Worm (Caenorhabditis elegans) whole organism, young adult: ENCODE measurements around the gene Y39C12A.9.

ENCODE experiments used
- C17E4.6 ChIP-seq: fragments of 200-800 bp; sonication (Bioruptor generic); IDR thresholded peaks from 2 replicates; pipeline ENCODE4 v1.3.6; 2022; ENCODE audit warnings: missing genetic modification reagents, missing genetic modification characterization, missing compliant biosample characterization
- D2030.7 ChIP-seq: fragments of 200-800 bp; sonication (Bioruptor generic); IDR thresholded peaks from 2 replicates; pipeline ENCODE4 v1.3.6; 2022; ENCODE audit warnings: missing genetic modification reagents, missing genetic modification characterization, missing compliant biosample characterization
- F23B12.7 ChIP-seq: sonication (generic microtip); optimal IDR thresholded peaks from 2 replicates; lab custom pipeline; 2017; ENCODE audit warnings: missing genetic modification characterization, mild to moderate bottlenecking, missing compliant biosample characterization, antibody characterized with exemption, moderate library complexity; ENCODE audit not compliant: insufficient read depth
- F33H1.4 ChIP-seq: fragments of 200-800 bp; sonication (Bioruptor generic); IDR thresholded peaks from 2 replicates; pipeline ENCODE4 v1.3.6; 2022; ENCODE audit warnings: missing genetic modification reagents, missing genetic modification characterization, missing compliant biosample characterization
- F49E8.2 ChIP-seq: sonication (generic microtip); optimal IDR thresholded peaks from 3 replicates; lab custom pipeline; 2017; ENCODE audit warnings: missing genetic modification characterization, mild to moderate bottlenecking, missing compliant biosample characterization, antibody characterized with exemption, moderate library complexity; ENCODE audit not compliant: insufficient read depth
- K11D2.4 ChIP-seq: fragments of 200-800 bp; sonication (Bioruptor generic); IDR thresholded peaks from 2 replicates; pipeline ENCODE4 v1.3.6; 2022; ENCODE audit warnings: missing genetic modification reagents, missing genetic modification characterization, missing compliant biosample characterization
- K12H6.12 ChIP-seq: fragments of 200-800 bp; sonication (Bioruptor generic); optimal IDR thresholded peaks from 2 replicates; lab custom pipeline; 2018; ENCODE audit warnings: mild to moderate bottlenecking, missing genetic modification characterization, missing compliant biosample characterization
- Y53F4B.3 ChIP-seq: fragments of 200-800 bp; sonication (Bioruptor generic); IDR thresholded peaks from 2 replicates; pipeline ENCODE4 v1.3.6; 2022; ENCODE audit warnings: missing genetic modification reagents, missing genetic modification characterization, missing compliant biosample characterization
- Y53G8AR.9 ChIP-seq: fragments of 200-800 bp; sonication (Bioruptor generic); conservative IDR thresholded peaks from 2 replicates; pipeline ENCODE4 v1.3.6; 2022; ENCODE audit warnings: missing genetic modification reagents, missing genetic modification characterization, missing compliant biosample characterization
- Y56A3A.18 ChIP-seq: fragments of 200-800 bp; sonication (Bioruptor generic); IDR thresholded peaks from 2 replicates; pipeline ENCODE4 v1.3.6; 2022; ENCODE audit warnings: missing genetic modification reagents, missing genetic modification characterization, missing compliant biosample characterization
- Y79H2A.3 ChIP-seq: fragments of 200-800 bp; sonication (Bioruptor generic); conservative IDR thresholded peaks from 2 replicates; pipeline ENCODE4 v1.3.6; 2022; ENCODE audit warnings: missing genetic modification reagents, missing genetic modification characterization, missing compliant biosample characterization
- Y95B8A.8 ChIP-seq: fragments of 200-800 bp; sonication (Bioruptor generic); IDR thresholded peaks from 2 replicates; pipeline ENCODE4 v1.3.6; 2022; ENCODE audit warnings: missing genetic modification reagents, missing genetic modification characterization, missing compliant biosample characterization
- akir-1 ChIP-seq: fragments of 200-800 bp; sonication (Bioruptor generic); optimal IDR thresholded peaks from 2 replicates; lab custom pipeline; 2018; ENCODE audit warnings: mild to moderate bottlenecking, missing genetic modification characterization, moderate library complexity, missing compliant biosample characterization
- ama-1 ChIP-seq, 3 experiments: fragments of 150-350 bp in 1 of 3; sonication (generic microtip) in 2 of 3; optimal IDR thresholded peaks; 2 replicates each; lab custom pipeline; 2014 to 2018; ENCODE audit warnings: missing biosample characterization in 2 of 3, missing genetic modification characterization in 2 of 3, missing genetic modification reagents in 2 of 3
- aptf-3 ChIP-seq: fragments of 200-800 bp; sonication (Bioruptor generic); IDR thresholded peaks from 2 replicates; pipeline ENCODE4 v1.3.6; 2022; ENCODE audit warnings: missing genetic modification characterization, missing compliant biosample characterization
- attf-3 ChIP-seq: fragments of 200-800 bp; sonication (Bioruptor generic); conservative IDR thresholded peaks from 2 replicates; pipeline ENCODE4 v1.3.6; 2022; ENCODE audit warnings: missing genetic modification reagents, missing genetic modification characterization, missing compliant biosample characterization
- cebp-2 ChIP-seq: fragments of 200-800 bp; sonication (Bioruptor generic); IDR thresholded peaks from 2 replicates; pipeline ENCODE4 v1.3.6; 2022; ENCODE audit warnings: missing genetic modification characterization, missing compliant biosample characterization
- ceh-100 ChIP-seq: fragments of 200-800 bp; sonication (Bioruptor generic); IDR thresholded peaks from 2 replicates; pipeline ENCODE4 v1.3.6; 2022; ENCODE audit warnings: missing genetic modification reagents, missing genetic modification characterization, missing compliant biosample characterization
- ceh-27 ChIP-seq: fragments of 200-800 bp; sonication (Bioruptor generic); optimal IDR thresholded peaks from 2 replicates; lab custom pipeline; 2018; ENCODE audit warnings: mild to moderate bottlenecking, missing genetic modification characterization, moderate library complexity, missing compliant biosample characterization
- ceh-91 ChIP-seq: fragments of 200-800 bp; sonication (Bioruptor generic); IDR thresholded peaks from 2 replicates; pipeline ENCODE4 v1.3.6; 2022; ENCODE audit warnings: missing genetic modification reagents, missing genetic modification characterization, missing compliant biosample characterization
- dpl-1 ChIP-seq: fragments of 150-350 bp; optimal IDR thresholded peaks from 2 replicates; lab custom pipeline; 2014; ENCODE audit warnings: missing biosample characterization, missing genetic modification reagents, missing genetic modification characterization
- efl-1 ChIP-seq: fragments of 150-350 bp; optimal IDR thresholded peaks from 2 replicates; lab custom pipeline; 2014; ENCODE audit warnings: missing biosample characterization, missing genetic modification reagents, missing genetic modification characterization
- egl-18 ChIP-seq: fragments of 200-800 bp; sonication (Bioruptor generic); IDR thresholded peaks from 2 replicates; pipeline ENCODE4 v1.3.6; 2022; ENCODE audit warnings: missing genetic modification reagents, missing genetic modification characterization, missing compliant biosample characterization
- ekl-4 ChIP-seq: fragments of 200-800 bp; sonication (Bioruptor generic); IDR thresholded peaks from 2 replicates; pipeline ENCODE4 v1.3.6; 2022; ENCODE audit warnings: missing genetic modification reagents, missing genetic modification characterization, missing compliant biosample characterization
- ets-4 ChIP-seq: fragments of 200-800 bp; sonication (Bioruptor generic); optimal IDR thresholded peaks from 2 replicates; lab custom pipeline; 2018; ENCODE audit warnings: mild to moderate bottlenecking, missing genetic modification characterization, missing compliant biosample characterization
- him-1 ChIP-seq: sonication (generic microtip); optimal IDR thresholded peaks from 2 replicates; lab custom pipeline; 2016; ENCODE audit warnings: missing genotype, missing genetic modification reagents, missing genetic modification characterization, missing compliant biosample characterization
- hlh-26 ChIP-seq: fragments of 200-800 bp; sonication (Bioruptor generic); conservative IDR thresholded peaks from 2 replicates; pipeline ENCODE4 v1.3.6; 2022; ENCODE audit warnings: missing genetic modification reagents, missing genetic modification characterization, missing compliant biosample characterization
- hmg-1.2 ChIP-seq: fragments of 200-800 bp; sonication (Bioruptor generic); IDR thresholded peaks from 2 replicates; pipeline ENCODE4 v1.3.6; 2022; ENCODE audit warnings: missing genetic modification reagents, missing genetic modification characterization, missing compliant biosample characterization
- lag-1 ChIP-seq: fragments of 200-800 bp; sonication (Bioruptor generic); IDR thresholded peaks from 2 replicates; pipeline ENCODE4 v1.3.6; 2022; ENCODE audit warnings: missing genetic modification reagents, missing genetic modification characterization, missing compliant biosample characterization
- lin-54 ChIP-seq: fragments of 200-800 bp; sonication (Bioruptor generic); optimal IDR thresholded peaks from 2 replicates; lab custom pipeline; 2018; ENCODE audit warnings: mild to moderate bottlenecking, missing genetic modification characterization, missing compliant biosample characterization
- madf-3 ChIP-seq: fragments of 200-800 bp; sonication (Bioruptor generic); IDR thresholded peaks from 2 replicates; pipeline ENCODE4 v1.3.6; 2022; ENCODE audit warnings: missing genetic modification reagents, missing genetic modification characterization, missing compliant biosample characterization
- mxl-1 ChIP-seq: sonication (generic microtip); optimal IDR thresholded peaks from 2 replicates; lab custom pipeline; 2016; ENCODE audit warnings: missing genetic modification characterization, missing compliant biosample characterization
- nfyb-1 ChIP-seq: fragments of 200-800 bp; sonication (Bioruptor generic); IDR thresholded peaks from 2 replicates; pipeline ENCODE4 v1.3.6; 2022; ENCODE audit warnings: missing genetic modification reagents, missing genetic modification characterization, missing compliant biosample characterization
- pbrm-1 ChIP-seq: fragments of 200-800 bp; sonication (Bioruptor generic); IDR thresholded peaks from 2 replicates; pipeline ENCODE4 v1.3.6; 2022; ENCODE audit warnings: missing genetic modification reagents, missing genetic modification characterization, missing compliant biosample characterization
- repo-1 ChIP-seq: sonication (generic microtip); optimal IDR thresholded peaks from 2 replicates; lab custom pipeline; 2017; ENCODE audit warnings: mild to moderate bottlenecking, missing genetic modification characterization, missing compliant biosample characterization
- rpc-1 ChIP-seq, 2 experiments: fragments of 150-350 bp in 1 of 2; sonication (generic microtip) in 1 of 2; optimal IDR thresholded peaks; 2 replicates each; lab custom pipeline; 2014 to 2018; ENCODE audit warnings: missing biosample characterization in 1 of 2, missing genetic modification characterization in 1 of 2, missing genetic modification reagents in 1 of 2, missing genotype in 1 of 2
- sea-2 ChIP-seq: fragments of 200-800 bp; sonication (Bioruptor generic); IDR thresholded peaks from 2 replicates; pipeline ENCODE4 v1.3.6; 2022; ENCODE audit warnings: missing genetic modification characterization, missing compliant biosample characterization
- snpc-1.3 ChIP-seq: sonication (generic microtip); optimal IDR thresholded peaks from 2 replicates; lab custom pipeline; 2017; ENCODE audit warnings: missing genetic modification characterization, mild to moderate bottlenecking, missing compliant biosample characterization, antibody characterized with exemption, moderate library complexity, missing genotype, missing genetic modification reagents; ENCODE audit not compliant: insufficient read depth
- snpc-3.4 ChIP-seq: sonication (generic microtip); optimal IDR thresholded peaks from 2 replicates; lab custom pipeline; 2017; ENCODE audit warnings: missing genetic modification characterization, mild to moderate bottlenecking, missing compliant biosample characterization, antibody characterized with exemption, moderate library complexity, missing genotype, missing genetic modification reagents
- snpc-4 ChIP-seq, 5 experiments: fragments of 150-350 bp in 1 of 5; sonication (generic microtip) in 4 of 5; optimal IDR thresholded peaks; 2 replicates each; lab custom pipeline; 2014 to 2018; ENCODE audit warnings: missing genetic modification characterization in 5 of 5, missing biosample characterization in 3 of 5, antibody characterized with exemption in 2 of 5, mild to moderate bottlenecking in 2 of 5, missing compliant biosample characterization in 2 of 5, missing genotype in 2 of 5, moderate library complexity in 2 of 5, missing genetic modification reagents in 1 of 5
- tbx-9 ChIP-seq: sonication (generic microtip); optimal IDR thresholded peaks from 2 replicates; lab custom pipeline; 2016; ENCODE audit warnings: borderline replicate concordance, missing genetic modification characterization, inconsistent platforms, missing compliant biosample characterization
- unc-130 ChIP-seq: sonication (generic microtip); optimal IDR thresholded peaks from 2 replicates; lab custom pipeline; 2016; ENCODE audit warnings: missing genetic modification reagents, missing genetic modification characterization, missing compliant biosample characterization
- xnd-1 ChIP-seq: sonication (generic microtip); optimal IDR thresholded peaks from 2 replicates; lab custom pipeline; 2016; ENCODE audit warnings: missing genotype, missing genetic modification reagents, missing genetic modification characterization, missing compliant biosample characterization

Y39C12A.9 gene

DNA sequence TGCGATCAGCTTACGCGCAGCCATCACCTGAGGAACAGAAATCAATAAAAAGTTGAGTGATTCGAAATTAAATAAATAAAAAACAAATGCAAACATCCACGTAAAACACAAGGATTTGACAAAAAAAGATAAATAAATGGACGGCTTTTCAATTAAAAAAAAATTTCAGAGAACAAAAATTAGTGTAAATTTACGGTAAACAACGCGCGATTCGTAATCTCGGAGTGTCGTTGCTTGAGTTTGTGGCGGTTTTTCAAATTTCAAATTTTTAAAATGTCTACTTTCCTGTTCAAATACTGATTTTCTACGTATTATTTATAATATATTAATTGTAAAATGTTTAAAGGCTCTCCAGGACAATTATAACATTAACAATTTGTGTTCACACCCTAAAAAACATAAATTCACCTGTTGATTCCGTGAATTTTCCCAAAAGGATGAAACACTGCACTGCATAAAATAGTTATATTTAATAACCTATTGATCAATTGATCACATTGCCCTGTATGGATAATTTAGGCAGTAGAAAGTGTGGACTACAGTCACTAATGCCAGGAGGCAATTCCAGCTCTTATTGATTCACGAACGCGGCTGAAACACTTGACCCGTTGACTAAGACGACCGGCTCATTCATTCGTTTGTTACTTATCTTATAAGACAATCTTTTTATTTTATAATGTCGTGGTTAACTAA is 49.9 kb downstream of the Y39C12A.9 start, which contains the start of the genes marb-1 and F35G2.3 (continued):
- TF ChIP-seq F49E8.2 (tag; lab: Kevin White, UChicago) (no peak), cebp-2 (no peak), ceh-100 (GFP tag; lab: Robert Waterston, UW) (no peak), Y79H2A.3 (GFP tag; lab: Robert Waterston, UW) (no peak), Y95B8A.8 (GFP tag; lab: Robert Waterston, UW) (no peak), repo-1 (tag; lab: Kevin White, UChicago) (no peak), C17E4.6 (no peak), efl-1 (peak; percentile 62), attf-3 (peak; percentile 96), dpl-1 (peak; percentile 1), rpc-1 (optimal IDR thresholded peaks at IDR 0.05; lab: Kevin White, UChicago) (no peak), rpc-1 (tag; optimal IDR thresholded peaks at IDR 0.05; lab: Kevin White, UChicago) (no peak), snpc-3.4 (peak; percentile 3), snpc-4 (GFP tag; optimal IDR thresholded peaks at IDR 0.05; lab: Kevin White, UChicago) (no peak), snpc-4 (tag; optimal IDR thresholded peaks at IDR 0.05; lab: Kevin White, UChicago) (peak in 2 of 4 experiments; percentile 8 to 27), lag-1 (no peak), D2030.7 (GFP tag; lab: Robert Waterston, UW) (no peak), madf-3 (GFP tag; lab: Robert Waterston, UW) (no peak), xnd-1 (tag; lab: Kevin White, UChicago) (no peak), unc-130 (GFP tag; lab: Kevin White, UChicago) (no peak), K11D2.4 (GFP tag; lab: Robert Waterston, UW) (no peak), F23B12.7 (peak; percentile 11), lin-54 (GFP tag; lab: Kevin White, UChicago) (peak; percentile 67), ceh-91 (GFP tag; lab: Robert Waterston, UW) (no peak), F33H1.4 (GFP tag; lab: Robert Waterston, UW) (no peak; the same call in 1 of the 2 replicates), ceh-27 (no peak)

- no peak for TF ChIP-seq C17E4.6
- no peak for TF ChIP-seq akir-1 (GFP tag; lab: Kevin White, UChicago)
- TF ChIP-seq tbx-9 (tag; lab: Kevin White, UChicago), result no peak
- no peak for TF ChIP-seq rpc-1 (optimal IDR thresholded peaks at IDR 0.05; lab: Kevin White, UChicago)
- no peak for TF ChIP-seq rpc-1 (tag; optimal IDR thresholded peaks at IDR 0.05; lab: Kevin White, UChicago)
- no peak for TF ChIP-seq egl-18 (GFP tag; lab: Robert Waterston, UW)
- TF ChIP-seq xnd-1 (tag; lab: Kevin White, UChicago), result peak; percentile 7
- TF ChIP-seq Y56A3A.18 (GFP tag; lab: Robert Waterston, UW), result 0 out of 2 replicates have a peak, but pooled peaks have one; percentile 28
- peak; percentile 24; the same call in 1 of the 2 replicates for TF ChIP-seq Y79H2A.3 (GFP tag; lab: Robert Waterston, UW)
- no peak for TF ChIP-seq snpc-4 (GFP tag; optimal IDR thresholded peaks at IDR 0.05; lab: Kevin White, UChicago)
- peak in 1 of 4 experiments; percentile 6 for TF ChIP-seq snpc-4 (tag; optimal IDR thresholded peaks at IDR 0.05; lab: Kevin White, UChicago)
- peak; percentile 24 for TF ChIP-seq lin-54 (GFP tag; lab: Kevin White, UChicago)
- TF ChIP-seq Y53F4B.3 (GFP tag; lab: Robert Waterston, UW), result no peak
- TF ChIP-seq ekl-4, result 0 out of 2 replicates have a peak, but pooled peaks have one; percentile 26
- peak; percentile 73 for TF ChIP-seq him-1 (tag; lab: Kevin White, UChicago)
- 0 out of 2 replicates have a peak, but pooled peaks have one; percentile 6 for TF ChIP-seq cebp-2
- TF ChIP-seq K12H6.12 (tag; lab: Kevin White, UChicago), result no peak
- peak; percentile 43 for TF ChIP-seq mxl-1 (tag; lab: Kevin White, UChicago)
- TF ChIP-seq hmg-1.2 (GFP tag; lab: Robert Waterston, UW), result peak; percentile 21; the same call in 1 of the 2 replicates
- peak; percentile 14 for TF ChIP-seq ets-4 (GFP tag; lab: Kevin White, UChicago)
- TF ChIP-seq aptf-3, result 0 out of 2 replicates have a peak, but pooled peaks have one; percentile 15
- no peak for TF ChIP-seq hlh-26 (GFP tag; lab: Robert Waterston, UW)
- peak; percentile 60; the same call in 1 of the 2 replicates for TF ChIP-seq Y53G8AR.9 (GFP tag; lab: Robert Waterston, UW)
- TF ChIP-seq sea-2, result no peak
- TF ChIP-seq ama-1 (optimal IDR thresholded peaks at IDR 0.05; lab: Kevin White, UChicago), result no peak
- TF ChIP-seq ama-1 (GFP tag; optimal IDR thresholded peaks at IDR 0.05; lab: Kevin White, UChicago), result peak; percentile 4 to 43
- no peak for TF ChIP-seq pbrm-1
- no peak for TF ChIP-seq snpc-1.3 (tag; lab: Kevin White, UChicago)
- 0 out of 2 replicates have a peak, but pooled peaks have one; percentile 49 for TF ChIP-seq nfyb-1
- no peak for TF ChIP-seq unc-130 (GFP tag; lab: Kevin White, UChicago)
- TF ChIP-seq lag-1, result no peak
Observed at ce11 chrIV:12207873-12208272, 51.1 kb downstream of the Y39C12A.9 start.
